Fruit fly (Drosophila melanogaster): Measurements from ENCODE around the gene CG15059.

CG15059 gene

DNA sequence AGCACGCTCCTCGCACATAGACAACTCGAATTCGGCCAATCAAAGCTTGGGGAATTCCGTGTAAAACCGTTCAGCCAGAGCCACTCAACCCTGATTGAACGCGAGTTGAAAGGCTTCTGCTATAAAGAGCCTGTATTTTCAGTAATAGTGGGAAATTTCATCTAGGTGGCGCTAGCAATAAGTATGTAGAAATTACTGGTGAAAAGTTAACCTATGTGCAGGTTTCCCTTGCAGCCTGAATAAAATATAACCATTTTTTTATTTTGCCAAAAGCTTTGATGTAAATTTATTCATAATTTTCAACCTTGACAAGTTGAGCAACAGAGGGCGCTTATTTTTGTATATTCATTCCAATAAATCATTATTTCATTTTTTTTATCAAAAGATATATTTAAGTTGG is 20.9 kb downstream of the CG15059 start:
- TF ChIP-seq CG8478 (optimal IDR thresholded peaks at IDR 0.05), result no peak
- peak; percentile 55 to 75 for TF ChIP-seq CTCF (optimal IDR thresholded peaks at IDR 0.05)

DNA sequence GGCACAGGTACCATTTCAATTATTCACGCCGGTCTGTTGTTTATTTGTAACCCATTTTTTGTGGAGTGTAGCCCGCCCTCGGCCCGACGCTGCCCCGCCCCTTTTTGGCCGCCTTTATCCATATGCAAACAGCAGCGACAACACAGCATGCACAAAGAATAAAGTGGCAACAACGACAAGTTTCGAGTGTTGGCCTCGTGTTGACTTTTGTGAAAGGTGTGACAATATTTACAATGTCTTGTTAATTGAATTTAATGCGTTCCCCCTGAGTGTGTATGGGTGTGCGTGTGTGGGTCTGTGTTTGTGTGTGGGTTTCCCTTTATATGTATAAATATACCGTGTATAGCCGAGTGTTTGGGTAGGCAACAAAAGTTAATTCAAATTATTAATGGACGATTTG is 21.4 kb downstream of the CG15059 start:
- TF ChIP-seq CG8478 (optimal IDR thresholded peaks at IDR 0.05), result no peak
- no peak for TF ChIP-seq CTCF (optimal IDR thresholded peaks at IDR 0.05)

DNA sequence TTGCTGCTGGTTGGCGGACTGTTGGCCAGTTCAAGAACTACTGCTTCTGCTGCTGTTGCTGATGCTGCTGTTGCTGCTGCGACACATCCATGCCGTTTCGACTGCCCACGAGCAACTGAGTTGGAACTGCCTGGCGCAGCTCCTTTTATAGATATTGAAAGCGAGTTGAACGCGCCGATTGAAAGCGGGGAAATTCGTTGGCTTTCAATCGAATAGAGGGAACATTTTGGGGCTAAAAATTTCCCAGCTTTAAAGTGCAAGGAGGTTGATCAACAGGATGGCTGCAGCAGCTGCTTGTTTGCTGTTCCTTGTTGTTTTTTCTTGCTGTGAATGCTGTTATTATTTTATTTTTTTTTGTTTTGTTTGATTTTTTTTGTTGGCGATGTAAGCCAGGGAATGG is 33.3 kb downstream of the CG15059 start, which contains the start of gene CG33639:
CG33639 (minus strand) TSS at position 101 of the 400 bp plus-strand sequence.
- no peak for TF ChIP-seq CTCF (optimal IDR thresholded peaks at IDR 0.05)
- TF ChIP-seq CG8478 (optimal IDR thresholded peaks at IDR 0.05), result no peak

DNA sequence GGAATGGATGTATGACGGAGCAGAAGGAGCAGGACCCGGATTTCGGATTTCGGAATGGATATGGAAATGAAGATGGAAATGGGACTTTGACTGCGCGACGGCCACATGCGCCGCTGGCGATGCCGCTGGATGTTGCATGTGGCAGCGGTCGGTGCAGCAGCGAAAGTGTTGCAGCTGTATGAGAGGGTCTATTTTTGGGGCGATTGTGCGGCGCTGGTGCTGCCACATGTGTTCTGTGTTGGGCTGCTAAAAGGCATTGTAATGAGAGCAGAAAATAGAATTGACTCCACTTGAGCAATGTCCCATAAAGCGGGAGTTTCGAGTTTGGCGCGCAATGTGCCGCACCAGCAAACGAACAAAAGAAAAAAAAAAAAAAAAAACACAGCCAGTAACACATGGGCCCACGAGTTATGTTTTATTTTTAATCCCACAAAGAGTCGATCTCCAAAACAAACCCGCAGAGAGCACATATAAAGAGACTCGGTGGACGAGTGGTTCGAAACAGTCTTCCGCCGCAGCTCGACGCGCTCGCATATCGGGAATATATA is 50.3 kb downstream of the CG15059 start, which contains the start of gene Him:
Him (plus strand) TSS at position 498 of the 548 bp plus-strand sequence.
- TF ChIP-seq CTCF (optimal IDR thresholded peaks at IDR 0.05) (no peak), CG8478 (optimal IDR thresholded peaks at IDR 0.05) (no peak)
